Fruit fly (Drosophila melanogaster): ENCODE measurements around the gene SmydA-8.

SmydA-8 gene

dm6 chrX:2196086-2196732 lies 17.4 kb downstream of the SmydA-8 start (continued):
- TF ChIP-seq dan (GFP tag; IDR thresholded peaks at IDR 0.05) (no peak), sens (GFP tag) (peak; percentile 49), CG6689 (GFP tag; IDR thresholded peaks at IDR 0.05) (0 out of 2 replicates have a peak, but pooled peaks have one; percentile 26), CG6683 (GFP tag; optimal IDR thresholded peaks at IDR 0.05) (no peak), D (optimal IDR thresholded peaks at IDR 0.05) (no peak), D (GFP tag; optimal IDR thresholded peaks at IDR 0.05) (no peak), psq (GFP tag; optimal IDR thresholded peaks at IDR 0.05) (no peak), CG1602 (GFP tag; optimal IDR thresholded peaks at IDR 0.05) (no peak), Dip3 (GFP tag; optimal IDR thresholded peaks at IDR 0.05) (no peak), ro (GFP tag; IDR thresholded peaks at IDR 0.05) (no peak), usp (GFP tag; optimal IDR thresholded peaks at IDR 0.05) (no peak), Lpt (GFP tag; optimal IDR thresholded peaks at IDR 0.05) (no peak), row (GFP tag; IDR thresholded peaks at IDR 0.05) (0 out of 3 replicates have a peak, but pooled peaks have one; percentile 8), mam (GFP tag; optimal IDR thresholded peaks at IDR 0.05) (no peak), Hmx (GFP tag; optimal IDR thresholded peaks at IDR 0.05) (no peak), CG1647 (GFP tag; optimal IDR thresholded peaks at IDR 0.05) (no peak), CG8290 (GFP tag; optimal IDR thresholded peaks at IDR 0.05) (no peak), CG8290 (tag; optimal IDR thresholded peaks at IDR 0.05) (no peak), gro (GFP tag; optimal IDR thresholded peaks at IDR 0.05) (no peak), vvl (GFP tag; IDR thresholded peaks at IDR 0.05) (no peak), HLHmδ (GFP tag; optimal IDR thresholded peaks at IDR 0.05) (no peak), sima (GFP tag; optimal IDR thresholded peaks at IDR 0.05) (no peak), GATAe (GFP tag; conservative IDR thresholded peaks at IDR 0.05) (no peak), Taf1 (GFP tag; IDR thresholded peaks at IDR 0.05) (no peak), Usf (GFP tag; optimal IDR thresholded peaks at IDR 0.05) (no peak), CG17359 (tag; optimal IDR thresholded peaks at IDR 0.05) (peak; percentile 6), nmo (GFP tag; optimal IDR thresholded peaks at IDR 0.05) (peak; percentile 2), slp2 (GFP tag; optimal IDR thresholded peaks at IDR 0.05) (no peak), CG13123 (GFP tag; optimal IDR thresholded peaks at IDR 0.05) (no peak), Atf3 (GFP tag; optimal IDR thresholded peaks at IDR 0.05) (no peak), ap (GFP tag; IDR thresholded peaks at IDR 0.05) (no peak), Dref (GFP tag; IDR thresholded peaks at IDR 0.05) (no peak), CG1024 (GFP tag; IDR thresholded peaks at IDR 0.05) (no peak), CG10147 (GFP tag; optimal IDR thresholded peaks at IDR 0.05) (no peak), CG31441 (GFP tag; IDR thresholded peaks at IDR 0.05) (no peak), seq (GFP tag; IDR thresholded peaks at IDR 0.05) (no peak), Meics (GFP tag; optimal IDR thresholded peaks at IDR 0.05) (no peak), Spps (tag; optimal IDR thresholded peaks at IDR 0.05) (no peak), Hr51 (GFP tag; optimal IDR thresholded peaks at IDR 0.05) (no peak)

dm6 chrX:2194208-2195094 lies 19.2 kb downstream of the SmydA-8 start:
- TF ChIP-seq CG13287 (GFP tag; IDR thresholded peaks at IDR 0.05; ENCODE audit: partially characterized antibody) (peak; percentile 13; the same call in 1 of the 2 replicates), CG34224 (GFP tag; IDR thresholded peaks at IDR 0.05; ENCODE audit: partially characterized antibody) (peak; percentile 44; the same call in 1 of the 3 replicates), Pdp1 (GFP tag; optimal IDR thresholded peaks at IDR 0.05) (peak in 1 of 2 experiments; percentile 17), CG34376 (GFP tag; optimal IDR thresholded peaks at IDR 0.05) (peak; percentile 58), Ets65A (GFP tag) (peak; percentile 70), exex (tag; optimal IDR thresholded peaks at IDR 0.05) (peak; percentile 75), CG6689 (GFP tag; IDR thresholded peaks at IDR 0.05) (no peak), fu2 (GFP tag; optimal IDR thresholded peaks at IDR 0.05) (no peak), Trl (optimal IDR thresholded peaks at IDR 0.05) (peak; percentile 62 to 71), Trl (GFP tag; optimal IDR thresholded peaks at IDR 0.05) (no peak), chinmo (GFP tag; IDR thresholded peaks at IDR 0.05; ENCODE audit: partially characterized antibody) (peak; percentile 71; the same call in 1 of the 4 replicates), Deaf1 (tag; optimal IDR thresholded peaks at IDR 0.05) (peak; percentile 87), cwo (GFP tag; optimal IDR thresholded peaks at IDR 0.05) (peak; percentile 4), stwl (tag; optimal IDR thresholded peaks at IDR 0.05) (peak; percentile 92)
